Fruit fly (Drosophila melanogaster) whole organism, embryonic: ENCODE measurements around the gene Stat92E.

Experiments
- Antp ChIP-seq: fragments of 200-800 bp; sonication (Bioruptor generic); optimal IDR thresholded peaks from 3 replicates; lab custom pipeline; 2016; ENCODE audit warnings: missing biosample characterization, missing genetic modification characterization
- Asciz ChIP-seq: fragments of 200-800 bp; sonication (Bioruptor generic); optimal IDR thresholded peaks from 2 replicates; lab custom pipeline; 2017; ENCODE audit warnings: missing biosample characterization, mild to moderate bottlenecking, missing genetic modification characterization, missing genetic modification reagents
- Blimp-1 ChIP-seq: fragments of 200-800 bp; sonication (Bioruptor generic); optimal IDR thresholded peaks from 3 replicates; lab custom pipeline; 2018; ENCODE audit warnings: missing biosample characterization, missing genetic modification characterization, mild to moderate bottlenecking, moderate library complexity, missing genetic modification reagents
- BtbVII ChIP-seq: fragments of 200-800 bp; sonication (Bioruptor generic); optimal IDR thresholded peaks from 3 replicates; lab custom pipeline; 2017; ENCODE audit warnings: missing biosample characterization, mild to moderate bottlenecking, missing genetic modification characterization
- C15 ChIP-seq: fragments of 200-800 bp; sonication (Bioruptor generic); IDR thresholded peaks from 3 replicates; pipeline ENCODE4 v1.3.6; 2022; ENCODE audit warnings: missing biosample characterization, missing genetic modification characterization
- CG10321 ChIP-seq: fragments of 200-800 bp; sonication (Bioruptor generic); IDR thresholded peaks from 2 replicates; pipeline ENCODE4 v1.3.6; 2022; ENCODE audit warnings: missing biosample characterization, missing genetic modification characterization
- CG12299 ChIP-seq: fragments of 200-800 bp; sonication (Bioruptor generic); optimal IDR thresholded peaks from 2 replicates; lab custom pipeline; 2018; ENCODE audit warnings: missing biosample characterization, mild to moderate bottlenecking, missing genetic modification characterization
- CG12391 ChIP-seq: fragments of 200-800 bp; sonication (Bioruptor generic); optimal IDR thresholded peaks from 3 replicates; lab custom pipeline; 2018; ENCODE audit warnings: missing biosample characterization, mild to moderate bottlenecking, missing genetic modification characterization, moderate library complexity
- CG12942 ChIP-seq: fragments of 200-800 bp; sonication (Bioruptor generic); optimal IDR thresholded peaks from 3 replicates; lab custom pipeline; 2016; ENCODE audit warnings: missing biosample characterization, missing genetic modification characterization
- CG14014 ChIP-seq: fragments of 200-800 bp; sonication (Bioruptor generic); IDR thresholded peaks from 2 replicates; pipeline ENCODE4 v1.3.6; 2022; ENCODE audit warnings: missing biosample characterization, missing genetic modification characterization
- CG14050 ChIP-seq: fragments of 200-800 bp; sonication (Bioruptor generic); IDR thresholded peaks from 3 replicates; pipeline ENCODE4 v1.3.6; 2022; ENCODE audit warnings: missing biosample characterization, missing genetic modification characterization
- CG16779 ChIP-seq: fragments of 200-800 bp; sonication (Bioruptor generic); IDR thresholded peaks from 2 replicates; pipeline ENCODE4 v1.3.6; 2022; ENCODE audit warnings: missing biosample characterization, missing genetic modification characterization
- CG16815 ChIP-seq: fragments of 200-800 bp; sonication (Bioruptor generic); optimal IDR thresholded peaks from 3 replicates; lab custom pipeline; 2017; ENCODE audit warnings: missing biosample characterization, mild to moderate bottlenecking, missing genetic modification characterization
- CG17361 ChIP-seq: fragments of 200-800 bp; sonication (Bioruptor generic); IDR thresholded peaks from 3 replicates; pipeline ENCODE4 v1.3.6; 2022; ENCODE audit warnings: missing biosample characterization, missing genetic modification characterization
- CG17802 ChIP-seq: fragments of 200-800 bp; sonication (Bioruptor generic); optimal IDR thresholded peaks from 2 replicates; lab custom pipeline; 2018; ENCODE audit warnings: missing biosample characterization, mild to moderate bottlenecking, missing genetic modification characterization, moderate library complexity
- CG3163 ChIP-seq: fragments of 200-800 bp; sonication (Bioruptor generic); optimal IDR thresholded peaks from 3 replicates; lab custom pipeline; 2016; ENCODE audit warnings: missing biosample characterization, missing genetic modification characterization
- CG32772 ChIP-seq: fragments of 200-800 bp; sonication (Bioruptor generic); IDR thresholded peaks from 2 replicates; pipeline ENCODE4 v1.3.6; 2022; ENCODE audit warnings: missing biosample characterization, missing genetic modification characterization
- CG4730 ChIP-seq: fragments of 200-800 bp; sonication (Bioruptor generic); IDR thresholded peaks from 2 replicates; pipeline ENCODE4 v1.3.6; 2022; ENCODE audit warnings: missing biosample characterization, missing genetic modification characterization
- CG4820 ChIP-seq: fragments of 200-800 bp; sonication (Bioruptor generic); optimal IDR thresholded peaks from 3 replicates; lab custom pipeline; 2016; ENCODE audit warnings: missing biosample characterization, missing genetic modification characterization
- CG6791 ChIP-seq: fragments of 200-800 bp; sonication (Bioruptor generic); IDR thresholded peaks from 3 replicates; pipeline ENCODE4 v1.3.6; 2022; ENCODE audit warnings: missing biosample characterization, missing genetic modification characterization; ENCODE audit not compliant: partially characterized antibody
- CG7271 ChIP-seq: fragments of 200-800 bp; sonication (Bioruptor generic); optimal IDR thresholded peaks from 2 replicates; lab custom pipeline; 2018; ENCODE audit warnings: missing biosample characterization, mild to moderate bottlenecking, missing genetic modification characterization, moderate library complexity
- CG7839 ChIP-seq: fragments of 200-800 bp; sonication (Bioruptor generic); optimal IDR thresholded peaks from 3 replicates; lab custom pipeline; 2018; ENCODE audit warnings: missing biosample characterization, mild to moderate bottlenecking, missing genetic modification characterization, moderate library complexity
- CHES-1-like ChIP-seq: fragments of 200-800 bp; sonication (Bioruptor generic); optimal IDR thresholded peaks from 2 replicates; lab custom pipeline; 2016; ENCODE audit warnings: missing biosample characterization, missing genetic modification characterization
- E2f1 ChIP-seq: fragments of 200-800 bp; sonication (Bioruptor generic); IDR thresholded peaks from 2 replicates; pipeline ENCODE4 v1.3.6; 2022; ENCODE audit warnings: missing biosample characterization, missing genetic modification characterization
- ERR ChIP-seq: fragments of 200-800 bp; sonication (Bioruptor generic); optimal IDR thresholded peaks from 2 replicates; lab custom pipeline; 2016; ENCODE audit warnings: missing biosample characterization, missing genetic modification characterization
- Hand ChIP-seq: fragments of 200-800 bp; sonication (Bioruptor generic); optimal IDR thresholded peaks from 2 replicates; lab custom pipeline; 2017; ENCODE audit warnings: mild to moderate bottlenecking, missing biosample characterization, missing genetic modification reagents, missing genetic modification characterization
- Hey ChIP-seq: fragments of 200-800 bp; sonication (Bioruptor generic); optimal IDR thresholded peaks from 3 replicates; lab custom pipeline; 2018; ENCODE audit warnings: missing biosample characterization, mild to moderate bottlenecking, missing genetic modification characterization
- Hmx ChIP-seq: fragments of 200-800 bp; sonication (Bioruptor generic); optimal IDR thresholded peaks from 2 replicates; lab custom pipeline; 2016; ENCODE audit warnings: missing biosample characterization, missing genetic modification characterization
- Hr51 ChIP-seq, 2 experiments: fragments of 200-800 bp; sonication (Bioruptor generic); optimal IDR thresholded peaks; 2 replicates in 1 of 2; 3 replicates in 1 of 2; lab custom pipeline; 2016 to 2018; ENCODE audit warnings: missing biosample characterization in 2 of 2, missing genetic modification characterization in 2 of 2, mild to moderate bottlenecking in 1 of 2, moderate library complexity in 1 of 2
- Med ChIP-seq: fragments of 200-800 bp; sonication (Bioruptor generic); peaks from one replicate; lab custom pipeline; 2016; ENCODE audit warnings: missing biosample characterization, missing genetic modification characterization, mild to moderate bottlenecking, inconsistent platforms, moderate library complexity
- Nf-YB ChIP-seq: fragments of 200-800 bp; sonication (Bioruptor generic); optimal IDR thresholded peaks from 3 replicates; lab custom pipeline; 2019; ENCODE audit warnings: missing biosample characterization, mild to moderate bottlenecking, missing genetic modification characterization, moderate library complexity
- Nf-YC ChIP-seq: fragments of 200-800 bp; optimal IDR thresholded peaks from 3 replicates; lab custom pipeline; 2019; ENCODE audit warnings: missing biosample characterization, mild to moderate bottlenecking, missing genetic modification characterization, moderate library complexity
- Opbp ChIP-seq: fragments of 200-800 bp; sonication (Bioruptor generic); IDR thresholded peaks from 3 replicates; pipeline ENCODE4 v1.3.6; 2022; ENCODE audit warnings: missing biosample characterization, missing genetic modification characterization; ENCODE audit not compliant: partially characterized antibody
- Scr ChIP-seq: fragments of 200-800 bp; sonication (Bioruptor generic); IDR thresholded peaks from 2 replicates; pipeline ENCODE4 v1.3.6; 2022; ENCODE audit warnings: missing biosample characterization, missing genetic modification characterization; ENCODE audit not compliant: partially characterized antibody
- Usf ChIP-seq: fragments of 200-800 bp; sonication (Bioruptor generic); optimal IDR thresholded peaks from 2 replicates; lab custom pipeline; 2017; ENCODE audit warnings: missing genotype, missing biosample characterization, missing genetic modification characterization
- ewg ChIP-seq: fragments of 200-800 bp; sonication (Bioruptor generic); optimal IDR thresholded peaks from 3 replicates; lab custom pipeline; 2017; ENCODE audit warnings: mild to moderate bottlenecking, missing biosample characterization, missing genetic modification reagents, missing genetic modification characterization
- fu2 ChIP-seq: fragments of 200-800 bp; sonication (Bioruptor generic); optimal IDR thresholded peaks from 2 replicates; lab custom pipeline; 2016; ENCODE audit warnings: missing biosample characterization, missing genetic modification characterization
- gro ChIP-seq: fragments of 200-800 bp; sonication (Bioruptor generic); optimal IDR thresholded peaks from 2 replicates; lab custom pipeline; 2016; ENCODE audit warnings: missing biosample characterization, missing genetic modification characterization
- ind ChIP-seq: fragments of 200-800 bp; sonication (Bioruptor generic); optimal IDR thresholded peaks from 3 replicates; lab custom pipeline; 2016; ENCODE audit warnings: missing biosample characterization, missing genetic modification characterization
- kni ChIP-seq: fragments of 200-800 bp; sonication (Bioruptor generic); optimal IDR thresholded peaks from 3 replicates; lab custom pipeline; 2017; ENCODE audit warnings: mild to moderate bottlenecking, missing biosample characterization, missing genetic modification reagents, missing genetic modification characterization
- nerfin-2 ChIP-seq: fragments of 200-800 bp; sonication (Bioruptor generic); IDR thresholded peaks from 2 replicates; pipeline ENCODE4 v1.3.6; 2022; ENCODE audit warnings: missing biosample characterization, missing genetic modification characterization; ENCODE audit not compliant: partially characterized antibody
- p53 ChIP-seq: fragments of 200-800 bp; sonication (Bioruptor generic); optimal IDR thresholded peaks from 2 replicates; lab custom pipeline; 2016; ENCODE audit warnings: missing biosample characterization, missing genetic modification characterization
- pb ChIP-seq: fragments of 200-800 bp; sonication (Bioruptor generic); optimal IDR thresholded peaks from 3 replicates; lab custom pipeline; 2016; ENCODE audit warnings: missing biosample characterization, missing genetic modification characterization
- pros ChIP-seq: fragments of 200-800 bp; sonication (Bioruptor generic); optimal IDR thresholded peaks from 3 replicates; lab custom pipeline; 2019; ENCODE audit warnings: missing biosample characterization, mild to moderate bottlenecking, missing genetic modification characterization, moderate library complexity
- slbo ChIP-seq: fragments of 200-800 bp; sonication (Bioruptor generic); IDR thresholded peaks from 2 replicates; pipeline ENCODE4 v1.3.6; 2022; ENCODE audit warnings: missing biosample characterization, missing genetic modification characterization
- sna ChIP-seq: fragments of 200-800 bp; sonication (Bioruptor generic); IDR thresholded peaks from 2 replicates; pipeline ENCODE4 v1.3.6; 2022; ENCODE audit warnings: missing biosample characterization, missing genetic modification characterization; ENCODE audit not compliant: partially characterized antibody
- vfl ChIP-seq: fragments of 200-800 bp; sonication (Bioruptor generic); optimal IDR thresholded peaks from 2 replicates; lab custom pipeline; 2016; ENCODE audit warnings: missing biosample characterization, missing genetic modification characterization
- zf30C ChIP-seq: fragments of 200-800 bp; sonication (Bioruptor generic); optimal IDR thresholded peaks from 3 replicates; lab custom pipeline; 2018; ENCODE audit warnings: missing biosample characterization, mild to moderate bottlenecking, missing genetic modification characterization

The Stat92E gene

DNA sequence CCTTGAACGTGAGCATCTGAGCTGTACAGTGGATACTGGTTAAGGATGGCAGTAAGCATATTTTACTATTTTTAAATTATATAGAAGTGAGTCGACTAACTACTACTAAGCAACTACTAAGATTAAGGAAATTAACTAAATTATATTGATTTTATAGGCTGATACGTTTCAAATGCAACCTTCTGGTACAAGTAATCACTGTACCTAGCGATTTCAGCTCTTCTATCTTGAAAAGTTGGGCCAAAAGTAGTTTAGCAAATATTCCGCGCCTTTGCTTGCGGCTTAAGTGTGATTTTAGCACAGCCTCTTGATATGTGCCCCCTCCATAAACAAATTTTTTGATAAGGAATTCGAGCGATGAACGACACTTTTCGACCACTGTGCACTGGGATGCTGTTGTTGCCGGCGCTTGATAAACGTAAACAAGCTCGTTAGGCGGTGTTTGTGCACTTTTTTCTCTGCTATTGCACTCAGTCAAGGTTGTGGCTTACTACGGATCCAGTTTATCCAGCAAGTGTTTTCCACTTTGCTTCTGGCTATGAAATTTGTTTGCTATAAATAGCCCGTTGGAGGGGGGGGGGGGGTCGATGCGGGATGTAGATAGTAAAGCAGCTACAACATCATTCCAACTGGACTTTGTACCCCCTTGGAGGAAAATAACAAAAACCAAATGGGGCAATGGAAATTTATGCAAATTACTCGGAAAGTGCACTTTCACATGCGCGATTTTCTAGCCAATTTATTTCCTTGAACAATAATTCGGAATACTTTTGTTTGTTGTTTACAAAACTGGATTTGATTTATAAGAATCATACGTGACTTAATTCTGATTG is 4.4 kb upstream of the Stat92E start (continued):
- TF ChIP-seq C15 (GFP tag; lab: Robert Waterston, UW), result 0 out of 3 replicates have a peak, but pooled peaks have one; percentile 54
- TF ChIP-seq fu2, result peak; percentile 7
- no peak for TF ChIP-seq CG3163 (GFP tag; lab: Kevin White, UChicago)
- TF ChIP-seq Opbp, result no peak
- no peak for TF ChIP-seq CG6791
- TF ChIP-seq Hand (GFP tag; lab: Kevin White, UChicago), result no peak
- no peak for TF ChIP-seq p53 (GFP tag; lab: Kevin White, UChicago)
- peak; percentile 38 for TF ChIP-seq Blimp-1 (GFP tag; lab: Kevin White, UChicago)
- peak; percentile 69 for TF ChIP-seq CG32772 (GFP tag; lab: Robert Waterston, UW)
- TF ChIP-seq slbo (GFP tag; lab: Robert Waterston, UW), result peak; percentile 92
- TF ChIP-seq Hmx (GFP tag; lab: Kevin White, UChicago), result peak; percentile 28
- TF ChIP-seq ERR (GFP tag; lab: Kevin White, UChicago), result peak; percentile 7
- TF ChIP-seq Usf, result peak; percentile 35
- peak; percentile 73 for TF ChIP-seq E2f1
- TF ChIP-seq Med (GFP tag; lab: Kevin White, UChicago), result peak; percentile 88
- peak; percentile 65 for TF ChIP-seq ind (GFP tag; lab: Kevin White, UChicago)
- TF ChIP-seq Hey (tag; lab: Kevin White, UChicago), result no peak
- peak; percentile 83 for TF ChIP-seq CG16779 (GFP tag; lab: Robert Waterston, UW)
- no peak for TF ChIP-seq pros (GFP tag; lab: Kevin White, UChicago)
- TF ChIP-seq CG14014 (GFP tag; lab: Robert Waterston, UW), result peak; percentile 90
- 0 out of 2 replicates have a peak, but pooled peaks have one; percentile 19 for TF ChIP-seq nerfin-2 (GFP tag; lab: Robert Waterston, UW)
- no peak for TF ChIP-seq CHES-1-like (GFP tag; lab: Kevin White, UChicago)
- peak; percentile 54 for TF ChIP-seq CG12391 (tag; lab: Kevin White, UChicago)
- no peak for TF ChIP-seq kni (GFP tag; lab: Kevin White, UChicago)
- TF ChIP-seq pb (GFP tag; lab: Kevin White, UChicago), result no peak
- no peak for TF ChIP-seq gro (GFP tag; lab: Kevin White, UChicago)
- TF ChIP-seq Hr51 (GFP tag; optimal IDR thresholded peaks at IDR 0.05; lab: Kevin White, UChicago), result peak in 1 of 2 experiments; percentile 75
- TF ChIP-seq CG14050 (GFP tag; lab: Robert Waterston, UW), result peak; percentile 65
- TF ChIP-seq sna (GFP tag; lab: Robert Waterston, UW), result no peak
- no peak for TF ChIP-seq CG10321 (GFP tag; lab: Robert Waterston, UW)
- TF ChIP-seq CG4730 (GFP tag; lab: Robert Waterston, UW), result peak; percentile 79
- TF ChIP-seq Nf-YB (GFP tag; lab: Kevin White, UChicago), result peak; percentile 40
- peak; percentile 3 for TF ChIP-seq ewg
- TF ChIP-seq Asciz (GFP tag; lab: Kevin White, UChicago), result no peak
- TF ChIP-seq CG4820 (GFP tag; lab: Kevin White, UChicago), result peak; percentile 57
- TF ChIP-seq Nf-YC (tag; lab: Kevin White, UChicago), result no peak
- peak; percentile 73 for TF ChIP-seq CG17361 (GFP tag; lab: Robert Waterston, UW)
- TF ChIP-seq CG17802 (tag; lab: Kevin White, UChicago), result no peak
- peak; percentile 21 for TF ChIP-seq CG12299 (tag; lab: Kevin White, UChicago)
- peak; percentile 9 for TF ChIP-seq vfl (GFP tag; lab: Kevin White, UChicago)
- no peak for TF ChIP-seq Scr (GFP tag; lab: Robert Waterston, UW)
- TF ChIP-seq BtbVII, result peak; percentile 83
- TF ChIP-seq CG7839, result peak; percentile 83
- TF ChIP-seq zf30C (GFP tag; lab: Kevin White, UChicago), result no peak
- no peak for TF ChIP-seq CG7271 (tag; lab: Kevin White, UChicago)
- peak; percentile 58 for TF ChIP-seq CG16815
- TF ChIP-seq CG12942 (GFP tag; lab: Kevin White, UChicago), result peak; percentile 33
- TF ChIP-seq Antp (GFP tag; lab: Kevin White, UChicago), result peak; percentile 7
